Fruit fly (Drosophila melanogaster): Measurements from ENCODE around the gene Prp4k.

DNA sequence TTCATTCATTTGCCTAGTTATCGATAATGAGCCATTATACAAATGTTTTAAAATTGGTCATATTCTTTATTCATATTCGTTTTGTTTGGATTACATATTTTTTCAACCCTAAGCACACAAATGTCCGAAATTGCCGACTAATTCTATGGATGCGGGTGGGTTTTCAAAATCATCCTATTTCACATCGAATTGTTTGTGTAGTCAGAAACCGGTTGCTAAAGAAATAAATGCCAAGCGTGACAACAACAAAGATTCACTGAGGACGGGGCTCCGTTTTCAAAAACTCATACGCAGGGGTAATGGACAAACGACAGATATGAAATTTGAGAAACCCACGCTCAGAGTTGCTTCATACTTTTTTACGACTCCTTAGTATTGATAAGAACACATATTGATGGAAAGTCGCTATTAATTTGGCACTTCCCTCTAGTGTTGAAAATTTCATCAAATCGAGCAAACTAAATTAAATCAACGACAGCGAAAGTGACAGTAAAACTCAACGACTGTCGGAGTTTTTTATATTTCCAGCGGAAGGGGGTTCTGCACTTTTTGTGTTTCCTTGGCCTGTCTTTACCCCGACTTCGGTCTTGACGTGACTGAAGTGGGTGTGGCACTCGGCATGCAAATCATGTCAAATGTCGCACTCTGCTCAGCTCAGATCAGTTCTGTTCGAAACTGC is 51.7 kb downstream of the Prp4k start:
- TF ChIP-seq CG12605 (GFP tag; IDR thresholded peaks at IDR 0.05) (no peak), rn (GFP tag; IDR thresholded peaks at IDR 0.05) (no peak), fd96Ca (GFP tag; IDR thresholded peaks at IDR 0.05) (no peak), CG34367 (tag; optimal IDR thresholded peaks at IDR 0.05) (no peak)

Measured in whole organism, pupa.